Fruit fly (Drosophila melanogaster): ENCODE data around the gene Tmf.

The Tmf gene

DNA sequence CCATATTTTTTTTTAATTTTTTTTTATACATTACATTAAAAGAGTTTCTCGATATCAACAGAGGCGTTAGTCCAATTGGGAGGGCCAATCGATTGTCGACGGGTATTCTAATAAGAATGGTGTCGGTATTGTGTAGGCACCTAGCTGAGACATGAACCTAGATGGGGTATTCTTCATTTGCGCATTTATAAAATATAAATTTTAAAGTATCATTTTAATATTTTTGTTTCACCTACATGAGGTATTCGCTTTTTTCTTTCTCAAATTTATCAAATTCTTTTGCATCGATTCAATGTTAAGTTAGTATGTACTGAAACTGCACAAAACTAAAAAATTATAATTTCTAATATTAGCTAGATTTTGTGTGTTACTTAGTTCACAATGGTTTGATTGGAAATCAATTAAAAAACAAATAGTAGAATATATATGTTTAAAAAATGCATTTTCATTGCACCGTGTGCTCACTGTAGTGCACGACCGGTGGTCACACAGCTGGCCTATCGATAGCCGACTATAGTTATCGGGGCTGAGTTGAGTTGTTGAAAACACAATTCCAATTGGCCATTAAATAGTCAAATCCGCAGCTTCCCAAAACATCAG lies at the start of gene Tmf, which contains the start of gene CG14435 (continued):
- TF ChIP-seq bbx (GFP tag; IDR thresholded peaks at IDR 0.05; ENCODE audit: partially characterized antibody) (peak; percentile 47; the same call in 1 of the 2 replicates), CG30431 (GFP tag; optimal IDR thresholded peaks at IDR 0.05) (peak; percentile 80), CG3281 (GFP tag; optimal IDR thresholded peaks at IDR 0.05) (peak; percentile 83), Sry-β (GFP tag; optimal IDR thresholded peaks at IDR 0.05) (peak; percentile 65), sd (tag; optimal IDR thresholded peaks at IDR 0.05) (no peak), mld (GFP tag; IDR thresholded peaks at IDR 0.05; ENCODE audit: partially characterized antibody) (0 out of 3 replicates have a peak, but pooled peaks have one; percentile 5), CG8089 (GFP tag; optimal IDR thresholded peaks at IDR 0.05) (no peak), ewg (GFP tag; optimal IDR thresholded peaks at IDR 0.05) (peak; percentile 67), CG7357 (GFP tag; IDR thresholded peaks at IDR 0.05) (peak; percentile 75), NC2α (GFP tag; optimal IDR thresholded peaks at IDR 0.05) (no peak), CG10462 (GFP tag; optimal IDR thresholded peaks at IDR 0.05) (peak; percentile 58), CG7372 (GFP tag; IDR thresholded peaks at IDR 0.05) (peak; percentile 85), phol (tag; optimal IDR thresholded peaks at IDR 0.05) (peak; percentile 87), crc (GFP tag; optimal IDR thresholded peaks at IDR 0.05) (no peak), insv (GFP tag; optimal IDR thresholded peaks at IDR 0.05) (peak; percentile 88 to 99), row (GFP tag; IDR thresholded peaks at IDR 0.05) (peak; percentile 93), jing (GFP tag; optimal IDR thresholded peaks at IDR 0.05) (peak; percentile 44), stwl (tag; optimal IDR thresholded peaks at IDR 0.05) (peak; percentile 26), CG17829 (tag; optimal IDR thresholded peaks at IDR 0.05) (peak; percentile 83), Asciz (GFP tag; optimal IDR thresholded peaks at IDR 0.05) (no peak), bab2 (GFP tag; optimal IDR thresholded peaks at IDR 0.05) (peak; percentile 69), C15 (GFP tag; IDR thresholded peaks at IDR 0.05) (peak; percentile 27; the same call in 1 of the 3 replicates), YL-1 (GFP tag; optimal IDR thresholded peaks at IDR 0.05) (peak; percentile 60), Rfx (GFP tag; IDR thresholded peaks at IDR 0.05) (peak; percentile 91), HHEX (GFP tag; optimal IDR thresholded peaks at IDR 0.05) (peak; percentile 57), ci (GFP tag; IDR thresholded peaks at IDR 0.05) (peak; percentile 80), fd3F (GFP tag; optimal IDR thresholded peaks at IDR 0.05) (peak; percentile 83), fd96Cb (tag; optimal IDR thresholded peaks at IDR 0.05) (peak; percentile 77), oc (tag; optimal IDR thresholded peaks at IDR 0.05) (no peak), Dbx (GFP tag; IDR thresholded peaks at IDR 0.05) (peak; percentile 91), bcd (GFP tag; optimal IDR thresholded peaks at IDR 0.05) (peak; percentile 89), CG11247 (GFP tag; IDR thresholded peaks at IDR 0.05) (peak; percentile 85), CG17385 (GFP tag; optimal IDR thresholded peaks at IDR 0.05) (peak; percentile 74), B-H2 (GFP tag; optimal IDR thresholded peaks at IDR 0.05) (peak; percentile 84), chm (GFP tag; IDR thresholded peaks at IDR 0.05) (0 out of 2 replicates have a peak, but pooled peaks have one; percentile 37), CG33213 (GFP tag; optimal IDR thresholded peaks at IDR 0.05) (no peak), H2.0 (GFP tag; IDR thresholded peaks at IDR 0.05) (peak; percentile 76), rib (GFP tag; IDR thresholded peaks at IDR 0.05) (peak; percentile 72), CkIIα-i1 (GFP tag; IDR thresholded peaks at IDR 0.05) (no peak), Blimp-1 (GFP tag; optimal IDR thresholded peaks at IDR 0.05) (peak; percentile 12), kni (GFP tag; optimal IDR thresholded peaks at IDR 0.05) (peak; percentile 55), Max (GFP tag; optimal IDR thresholded peaks at IDR 0.05) (peak; percentile 77), ssp (GFP tag; IDR thresholded peaks at IDR 0.05) (peak; percentile 85), CG9932 (GFP tag; IDR thresholded peaks at IDR 0.05) (peak; percentile 93), zen (tag; optimal IDR thresholded peaks at IDR 0.05) (peak; percentile 79), knrl (GFP tag; IDR thresholded peaks at IDR 0.05; ENCODE audit: partially characterized antibody) (0 out of 3 replicates have a peak, but pooled peaks have one; percentile 43), CG10565 (GFP tag; optimal IDR thresholded peaks at IDR 0.05) (no peak), kay (GFP tag; optimal IDR thresholded peaks at IDR 0.05) (peak; percentile 58), odd (GFP tag; optimal IDR thresholded peaks at IDR 0.05) (peak; percentile 59)

All from whole organism, embryonic.